Worm (Caenorhabditis elegans): Measurements from ENCODE around the gene F54D10.9.

- no peak for TF ChIP-seq dao-5 (tag; optimal IDR thresholded peaks at IDR 0.05)
- TF ChIP-seq W03F9.2 (tag; optimal IDR thresholded peaks at IDR 0.05), result no peak
- TF ChIP-seq him-1 (tag; optimal IDR thresholded peaks at IDR 0.05), result no peak
Measured at ce11 chrII:3864652-3865051, 32.4 kb upstream of the F54D10.9 start, which contains the start of gene nhr-261.

Measured in whole organism, L4/young adult.